Worm (Caenorhabditis elegans): ENCODE results near the gene spe-41.

The spe-41 gene

ce11 chrIII:3484995-3485394 is 41.0 kb upstream of the spe-41 start:
- TF ChIP-seq egrh-3 (GFP tag; IDR thresholded peaks at IDR 0.05) = no peak
- TF ChIP-seq xnd-1 (tag; optimal IDR thresholded peaks at IDR 0.05) = no peak
- no peak for TF ChIP-seq ztf-28 (GFP tag; IDR thresholded peaks at IDR 0.05)

DNA sequence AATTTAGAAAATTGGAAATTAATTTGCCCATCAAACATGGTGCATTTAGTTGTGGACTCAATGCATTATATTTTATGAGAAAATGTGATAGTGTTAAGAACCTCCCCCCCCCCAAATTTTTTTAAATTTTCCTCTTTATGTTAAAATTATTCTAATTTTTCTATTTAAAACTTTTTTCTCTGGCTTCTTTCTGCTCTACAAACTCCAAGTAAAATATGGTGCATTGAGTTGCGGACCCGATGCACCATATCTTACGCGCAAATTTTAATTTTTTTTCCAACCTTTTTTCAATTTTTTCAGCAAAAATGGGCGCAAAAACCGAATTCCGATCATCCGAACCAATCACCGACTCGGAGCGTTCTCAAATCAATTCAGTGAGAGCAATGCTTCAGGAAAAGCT is 38.3 kb upstream of the spe-41 start, which contains the start of gene C34C12.6:
Gene C34C12.6 (plus strand): TSS at position 301 of the 400 bp plus-strand sequence.
- no peak for TF ChIP-seq ama-1 (optimal IDR thresholded peaks at IDR 0.05)
- no peak for TF ChIP-seq ama-1 (GFP tag; optimal IDR thresholded peaks at IDR 0.05)
- no peak for TF ChIP-seq ztf-22 (GFP tag; optimal IDR thresholded peaks at IDR 0.05)
- TF ChIP-seq mes-4 (tag; optimal IDR thresholded peaks at IDR 0.05) = no peak
- no peak for TF ChIP-seq gei-17 (GFP tag; optimal IDR thresholded peaks at IDR 0.05)
- TF ChIP-seq ceh-100 (GFP tag; IDR thresholded peaks at IDR 0.05) = no peak
- TF ChIP-seq F22D6.2 (tag; optimal IDR thresholded peaks at IDR 0.05) = no peak
- TF ChIP-seq ZK185.1 (tag; optimal IDR thresholded peaks at IDR 0.05; ENCODE audit: poor library complexity, severe bottlenecking) = no peak
- TF ChIP-seq nhr-27 (tag; optimal IDR thresholded peaks at IDR 0.05) = no peak
- no peak for TF ChIP-seq B0035.1 (tag; optimal IDR thresholded peaks at IDR 0.05)
- TF ChIP-seq ztf-3 (GFP tag; optimal IDR thresholded peaks at IDR 0.05) = no peak
- no peak for TF ChIP-seq mel-28 (tag; optimal IDR thresholded peaks at IDR 0.05; ENCODE audit: borderline replicate concordance)
- TF ChIP-seq nhr-80 (tag; optimal IDR thresholded peaks at IDR 0.05) = no peak
- no peak for TF ChIP-seq F52B5.7 (tag; optimal IDR thresholded peaks at IDR 0.05)
- no peak for TF ChIP-seq F37B4.10 (GFP tag; IDR thresholded peaks at IDR 0.05)
- no peak for TF ChIP-seq ztf-25 (GFP tag; IDR thresholded peaks at IDR 0.05)
- TF ChIP-seq Y95B8A.8 (GFP tag; IDR thresholded peaks at IDR 0.05) = no peak
- TF ChIP-seq pbrm-1 (GFP tag; IDR thresholded peaks at IDR 0.05) = no peak
- no peak for TF ChIP-seq somi-1 (GFP tag; optimal IDR thresholded peaks at IDR 0.05)

DNA sequence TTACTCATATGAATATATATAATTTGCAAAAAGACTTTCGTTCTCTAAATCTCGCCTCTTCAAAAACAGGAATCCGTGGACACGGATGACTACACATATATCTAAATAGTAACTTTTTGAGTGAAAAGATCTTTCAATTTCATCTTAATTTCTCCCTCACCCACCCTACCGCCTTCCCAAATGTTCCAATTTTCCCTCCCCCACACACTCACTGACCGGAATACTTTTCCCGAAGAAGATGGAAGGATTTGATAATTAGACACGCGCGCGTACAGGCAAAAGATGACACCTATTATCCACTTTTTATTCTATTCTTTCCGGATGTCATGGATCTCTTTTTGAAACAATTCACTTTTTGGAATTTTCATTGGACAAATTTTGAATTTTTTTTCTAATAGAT is 36.9 kb upstream of the spe-41 start:
- TF ChIP-seq cebp-2 (GFP tag; IDR thresholded peaks at IDR 0.05) (no peak), nfya-2 (GFP tag; IDR thresholded peaks at IDR 0.05) (no peak), hlh-12 (tag; optimal IDR thresholded peaks at IDR 0.05) (no peak), ztf-26 (tag; optimal IDR thresholded peaks at IDR 0.05) (no peak), lin-26 (GFP tag; IDR thresholded peaks at IDR 0.05) (no peak), tbx-9 (tag; optimal IDR thresholded peaks at IDR 0.05; ENCODE audit: borderline replicate concordance) (no peak), mxl-1 (tag; optimal IDR thresholded peaks at IDR 0.05) (no peak), attf-5 (GFP tag; optimal IDR thresholded peaks at IDR 0.05) (no peak), snpc-1.1 (tag; optimal IDR thresholded peaks at IDR 0.05; ENCODE audit: insufficient read depth) (no peak), F49E8.2 (tag; optimal IDR thresholded peaks at IDR 0.05; ENCODE audit: insufficient read depth) (no peak), F57C9.4 (tag; optimal IDR thresholded peaks at IDR 0.05) (no peak), hmg-20 (GFP tag; IDR thresholded peaks at IDR 0.05) (no peak)

ce11 chrIII:3480236-3480635 is 36.2 kb upstream of the spe-41 start:
- no peak for TF ChIP-seq ztf-25 (GFP tag; IDR thresholded peaks at IDR 0.05)
- TF ChIP-seq nhr-120 (GFP tag; IDR thresholded peaks at IDR 0.05) = no peak
- no peak for TF ChIP-seq egl-44 (GFP tag; IDR thresholded peaks at IDR 0.05)
- TF ChIP-seq athp-1 (tag; optimal IDR thresholded peaks at IDR 0.05) = no peak
- TF ChIP-seq attf-5 (GFP tag; optimal IDR thresholded peaks at IDR 0.05) = no peak
- no peak for TF ChIP-seq lin-40 (tag; optimal IDR thresholded peaks at IDR 0.05)
- no peak for TF ChIP-seq ztf-3 (GFP tag; optimal IDR thresholded peaks at IDR 0.05)

Data from whole organism, young adult.